Worm (Caenorhabditis elegans) whole organism, L4 larva: ENCODE data around the gene T14B4.9.

Source experiments
- F44E2.7 ChIP-seq: fragments of 200-800 bp; sonication (Bioruptor generic); IDR thresholded peaks from 2 replicates; pipeline ENCODE4 v2.1.2; 2022; ENCODE audit warnings: missing genetic modification characterization, missing compliant biosample characterization
- R02D3.7 ChIP-seq: fragments of 150-350 bp; sonication (generic microtip); optimal IDR thresholded peaks from 3 replicates; lab custom pipeline; 2014; ENCODE audit warnings: missing biosample characterization, missing genetic modification characterization
- T20F7.1 ChIP-seq: fragments of 200-800 bp; sonication (Bioruptor generic); optimal IDR thresholded peaks from 2 replicates; lab custom pipeline; 2018; ENCODE audit warnings: mild to moderate bottlenecking, missing genetic modification characterization, missing compliant biosample characterization
- ZK337.2 ChIP-seq: fragments of 200-800 bp; sonication (Bioruptor generic); IDR thresholded peaks from 2 replicates; pipeline ENCODE4 v1.3.6; 2022; ENCODE audit warnings: missing genetic modification reagents, missing genetic modification characterization, missing compliant biosample characterization
- ZK546.5 ChIP-seq, 2 experiments: sonication (generic microtip); optimal IDR thresholded peaks; 2 replicates each; lab custom pipeline; 2017; ENCODE audit warnings: missing biosample characterization in 2 of 2, missing genetic modification characterization in 2 of 2
- aly-2 ChIP-seq: sonication (generic microtip); optimal IDR thresholded peaks from 2 replicates; lab custom pipeline; 2018; ENCODE audit warnings: missing biosample characterization, missing genetic modification characterization
- ceh-20 ChIP-seq: fragments of 200-800 bp; sonication (Bioruptor generic); IDR thresholded peaks from 2 replicates; pipeline ENCODE4 v1.3.6; 2022; ENCODE audit warnings: missing genetic modification reagents, missing genetic modification characterization, missing compliant biosample characterization
- ceh-32 ChIP-seq: sonication (generic microtip); optimal IDR thresholded peaks from 2 replicates; lab custom pipeline; 2016; ENCODE audit warnings: mild to moderate bottlenecking, missing genetic modification characterization, missing compliant biosample characterization; ENCODE audit not compliant: poor library complexity
- ceh-44 ChIP-seq: fragments of 200-800 bp; sonication (Bioruptor generic); IDR thresholded peaks from 2 replicates; pipeline ENCODE4 v1.3.6; 2022; ENCODE audit warnings: missing genetic modification reagents, missing genetic modification characterization, missing compliant biosample characterization
- ces-1 ChIP-seq: fragments of 150-350 bp; sonication (generic microtip); optimal IDR thresholded peaks from 4 replicates; lab custom pipeline; 2014; ENCODE audit warnings: missing biosample characterization, missing genetic modification reagents, missing genetic modification characterization
- ctbp-1 ChIP-seq: fragments of 200-800 bp; sonication (Bioruptor generic); IDR thresholded peaks from 2 replicates; pipeline ENCODE4 v1.3.6; 2022; ENCODE audit warnings: missing genetic modification reagents, missing genetic modification characterization, missing compliant biosample characterization
- daf-16 ChIP-seq, 3 experiments: sonication (generic microtip); optimal IDR thresholded peaks; 2 replicates each; lab custom pipeline; 2016 to 2017; ENCODE audit warnings: missing genetic modification characterization in 3 of 3, missing genetic modification reagents in 3 of 3, mild to moderate bottlenecking in 2 of 3, missing compliant biosample characterization in 2 of 3, missing biosample characterization in 1 of 3, moderate library complexity in 1 of 3
- daf-19 ChIP-seq: fragments of 200-800 bp; sonication (Bioruptor generic); conservative IDR thresholded peaks from 2 replicates; pipeline ENCODE4 v1.3.6; 2022; ENCODE audit warnings: missing genetic modification characterization, missing compliant biosample characterization
- dmd-6 ChIP-seq: fragments of 200-800 bp; sonication (Bioruptor generic); IDR thresholded peaks from 2 replicates; pipeline ENCODE4 v1.3.6; 2022; ENCODE audit warnings: missing genetic modification reagents, missing genetic modification characterization, missing compliant biosample characterization
- dpl-1 ChIP-seq: fragments of 150-350 bp; optimal IDR thresholded peaks from 2 replicates; lab custom pipeline; 2014; ENCODE audit warnings: missing biosample characterization, missing genetic modification reagents, missing genetic modification characterization
- dve-1 ChIP-seq: sonication (generic microtip); optimal IDR thresholded peaks from 2 replicates; lab custom pipeline; 2017; ENCODE audit warnings: antibody characterized with exemption, mild to moderate bottlenecking, missing genetic modification characterization, missing compliant biosample characterization; ENCODE audit not compliant: insufficient read depth
- egl-27 ChIP-seq: sonication (generic microtip); optimal IDR thresholded peaks from 3 replicates; lab custom pipeline; 2017; ENCODE audit warnings: missing biosample characterization, missing genetic modification reagents, missing genetic modification characterization
- fkh-10 ChIP-seq: fragments of 150-350 bp; optimal IDR thresholded peaks from 2 replicates; lab custom pipeline; 2014; ENCODE audit warnings: missing biosample characterization, missing genetic modification reagents, missing genetic modification characterization
- hif-1 ChIP-seq, 2 experiments: sonication (generic microtip); optimal IDR thresholded peaks; 2 replicates each; lab custom pipeline; 2016 to 2017; ENCODE audit warnings: missing compliant biosample characterization in 2 of 2, missing genetic modification characterization in 2 of 2, missing genetic modification reagents in 2 of 2, missing genotype in 2 of 2, mild to moderate bottlenecking in 1 of 2
- hlh-30 ChIP-seq: sonication (generic microtip); optimal IDR thresholded peaks from 2 replicates; lab custom pipeline; 2017; ENCODE audit warnings: antibody characterized with exemption, mild to moderate bottlenecking, missing genetic modification characterization, missing compliant biosample characterization; ENCODE audit not compliant: insufficient read depth
- hmg-1.1 ChIP-seq: fragments of 200-800 bp; sonication (Bioruptor generic); IDR thresholded peaks from 2 replicates; pipeline ENCODE4 v1.3.6; 2022; ENCODE audit warnings: missing genetic modification reagents, missing genetic modification characterization, missing compliant biosample characterization
- lin-1 ChIP-seq: fragments of 200-800 bp; sonication (Bioruptor generic); IDR thresholded peaks from 2 replicates; pipeline ENCODE4 v1.3.6; 2022; ENCODE audit warnings: missing genetic modification reagents, missing genetic modification characterization, missing compliant biosample characterization
- lin-13 ChIP-seq: fragments of 150-350 bp; optimal IDR thresholded peaks from 2 replicates; lab custom pipeline; 2014; ENCODE audit warnings: missing biosample characterization, missing genetic modification reagents, missing genetic modification characterization
- lin-15B ChIP-seq: fragments of 150-350 bp; sonication (generic microtip); optimal IDR thresholded peaks from 3 replicates; lab custom pipeline; 2014; ENCODE audit warnings: missing biosample characterization, missing genetic modification characterization
- lsy-2 ChIP-seq, 2 experiments: fragments of 150-350 bp in 1 of 2; sonication (generic microtip) in 1 of 2; optimal IDR thresholded peaks; 2 replicates each; lab custom pipeline; 2014 to 2017; ENCODE audit warnings: missing biosample characterization in 2 of 2, missing genetic modification characterization in 2 of 2
- mdl-1 ChIP-seq, 2 experiments: fragments of 150-350 bp in 1 of 2; sonication (generic microtip) in 1 of 2; optimal IDR thresholded peaks; 2 replicates each; lab custom pipeline; 2014 to 2017; ENCODE audit warnings: missing biosample characterization in 2 of 2, missing genetic modification characterization in 2 of 2
- mep-1 ChIP-seq: fragments of 150-350 bp; sonication (generic microtip); optimal IDR thresholded peaks from 3 replicates; lab custom pipeline; 2014; ENCODE audit warnings: missing biosample characterization, missing genetic modification characterization
- nhr-237 ChIP-seq: sonication (generic microtip); optimal IDR thresholded peaks from 2 replicates; lab custom pipeline; 2017; ENCODE audit warnings: missing biosample characterization, missing genetic modification characterization
- nhr-28 ChIP-seq: fragments of 150-350 bp; optimal IDR thresholded peaks from 2 replicates; lab custom pipeline; 2014; ENCODE audit warnings: missing biosample characterization, missing genetic modification characterization
- nhr-42 ChIP-seq: fragments of 200-800 bp; sonication (Bioruptor generic); IDR thresholded peaks from 2 replicates; pipeline ENCODE4 v1.3.6; 2022; ENCODE audit warnings: missing genetic modification characterization, missing compliant biosample characterization
- pha-4 ChIP-seq, 2 experiments: fragments of 150-350 bp in 1 of 2; fragments of 200-800 bp in 1 of 2; sonication (Bioruptor generic) in 1 of 2; IDR thresholded peaks in 1 of 2; optimal IDR thresholded peaks in 1 of 2; 2 replicates each; pipeline versions ENCODE4 v1.3.6 to Lab custom; 2014 to 2022; ENCODE audit warnings: missing genetic modification characterization in 2 of 2, missing genetic modification reagents in 2 of 2, missing biosample characterization in 1 of 2, missing compliant biosample characterization in 1 of 2
- php-3 ChIP-seq: fragments of 200-800 bp; sonication (Bioruptor generic); IDR thresholded peaks from 2 replicates; pipeline ENCODE4 v1.3.6; 2022; ENCODE audit warnings: missing genetic modification reagents, missing genetic modification characterization, missing compliant biosample characterization
- rbr-2 ChIP-seq: sonication (generic microtip); optimal IDR thresholded peaks from 2 replicates; lab custom pipeline; 2016; ENCODE audit warnings: missing genotype, missing genetic modification characterization, missing compliant biosample characterization
- set-16 ChIP-seq: fragments of 200-800 bp; sonication (Bioruptor generic); IDR thresholded peaks from 2 replicates; pipeline ENCODE4 v1.3.6; 2022; ENCODE audit warnings: missing genetic modification reagents, missing genetic modification characterization, missing compliant biosample characterization
- snpc-1.2 ChIP-seq: fragments of 200-800 bp; sonication (Bioruptor generic); IDR thresholded peaks from 2 replicates; pipeline ENCODE4 v1.3.6; 2022; ENCODE audit warnings: missing genetic modification reagents, missing genetic modification characterization, missing compliant biosample characterization
- snpc-4 ChIP-seq: fragments of 150-350 bp; optimal IDR thresholded peaks from 2 replicates; lab custom pipeline; 2014; ENCODE audit warnings: missing biosample characterization, missing genetic modification characterization
- spr-3 ChIP-seq: fragments of 200-800 bp; sonication (Bioruptor generic); optimal IDR thresholded peaks from 2 replicates; lab custom pipeline; 2018; ENCODE audit warnings: mild to moderate bottlenecking, missing genetic modification characterization, missing compliant biosample characterization
- unc-130 ChIP-seq: sonication (generic microtip); optimal IDR thresholded peaks from 2 replicates; lab custom pipeline; 2016; ENCODE audit warnings: missing genetic modification reagents, missing genetic modification characterization, missing compliant biosample characterization
- unc-39 ChIP-seq: sonication (generic microtip); optimal IDR thresholded peaks from 2 replicates; lab custom pipeline; 2017; ENCODE audit warnings: missing biosample characterization, missing genetic modification characterization
- unc-62 ChIP-seq, 3 experiments: fragments of 150-350 bp in 1 of 3; sonication (generic microtip); optimal IDR thresholded peaks in 2 of 3; peaks in 1 of 3; 1 replicate in 1 of 3; 2 replicates in 2 of 3; lab custom pipeline; 2014 to 2017; ENCODE audit warnings: missing biosample characterization in 3 of 3, missing genetic modification characterization in 3 of 3, missing genetic modification reagents in 3 of 3, missing genotype in 1 of 3
- vab-7 ChIP-seq: fragments of 200-800 bp; sonication (Bioruptor generic); IDR thresholded peaks from 2 replicates; pipeline ENCODE4 v1.3.6; 2022; ENCODE audit warnings: missing genetic modification reagents, missing genetic modification characterization, missing compliant biosample characterization
- zfp-3 ChIP-seq: fragments of 200-800 bp; sonication (Bioruptor generic); conservative IDR thresholded peaks from 2 replicates; pipeline ENCODE4 v1.3.6; 2022; ENCODE audit warnings: missing genetic modification reagents, missing genetic modification characterization, missing compliant biosample characterization
- ztf-11 ChIP-seq: fragments of 150-350 bp; optimal IDR thresholded peaks from 2 replicates; lab custom pipeline; 2014; ENCODE audit warnings: missing biosample characterization, missing genetic modification characterization

Gene T14B4.9

DNA sequence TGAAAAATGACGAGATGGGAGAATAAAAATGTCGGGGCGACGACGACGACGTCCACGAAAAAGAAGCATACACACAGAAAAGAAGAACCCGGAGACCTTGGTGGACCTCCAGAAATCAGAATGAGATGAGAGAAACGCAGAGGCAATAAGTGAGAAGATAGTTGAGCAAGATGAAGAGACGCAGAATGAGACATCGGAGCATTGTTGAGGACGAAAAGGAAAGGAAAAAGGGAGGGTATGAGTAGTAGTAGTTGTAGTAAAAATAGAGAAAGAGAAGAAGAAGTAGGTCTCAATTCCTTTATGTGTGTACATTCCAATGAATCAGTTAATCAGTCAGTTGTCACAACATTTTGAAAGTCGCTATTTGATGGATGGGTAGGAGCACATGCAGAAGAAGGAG is 4.3 kb downstream of the T14B4.9 start, which contains the start of gene T14B4.8:
T14B4.8 (minus strand) TSS at position 60 of the 400 bp plus-strand sequence.
- TF ChIP-seq unc-62 (GFP tag; optimal IDR thresholded peaks at IDR 0.05 in 1 of 2; lab: Kevin White, UChicago) (peak in 1 of 2 experiments; percentile 94), unc-62 (tag; optimal IDR thresholded peaks at IDR 0.05; lab: Kevin White, UChicago) (no peak), fkh-10 (GFP tag; lab: Kevin White, UChicago) (peak; percentile 22), nhr-237 (tag; lab: Kevin White, UChicago) (no peak), hmg-1.1 (GFP tag; lab: Robert Waterston, UW) (peak; percentile 38; the same call in 1 of the 2 replicates)

DNA sequence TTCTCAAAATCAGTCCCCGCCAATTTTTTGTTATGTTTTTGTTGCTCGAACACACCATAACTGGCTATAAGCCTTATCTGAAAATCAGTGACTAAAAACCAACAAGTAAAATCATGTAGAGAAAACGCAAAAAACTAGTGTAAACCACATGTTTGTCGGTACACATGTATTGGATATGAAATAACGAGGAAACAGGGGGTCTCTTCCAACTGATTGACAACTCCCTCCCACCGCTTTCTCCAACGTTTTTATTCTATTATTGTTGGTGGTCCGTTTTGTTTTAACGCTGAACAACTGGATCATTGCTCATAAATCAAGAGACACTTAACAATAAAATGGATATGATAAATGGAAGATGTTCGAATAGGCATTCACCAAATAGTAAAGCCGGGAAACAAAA is 6.8 kb downstream of the T14B4.9 start:
- TF ChIP-seq ces-1 (GFP tag; lab: Kevin White, UChicago): no peak
- peak in 1 of 2 experiments; percentile 69 for TF ChIP-seq unc-62 (GFP tag; optimal IDR thresholded peaks at IDR 0.05 in 1 of 2; lab: Kevin White, UChicago)
- no peak for TF ChIP-seq unc-62 (tag; optimal IDR thresholded peaks at IDR 0.05; lab: Kevin White, UChicago)

- TF ChIP-seq ceh-20 (GFP tag; lab: Robert Waterston, UW) (0 out of 2 replicates have a peak, but pooled peaks have one; percentile 48), F44E2.7 (GFP tag; lab: Robert Waterston, UW) (no peak), pha-4 (GFP tag; IDR thresholded peaks at IDR 0.05; lab: Robert Waterston, UW) (no peak; the same call in 1 of the 2 replicates), pha-4 (tag; optimal IDR thresholded peaks at IDR 0.05; lab: Kevin White, UChicago) (no peak), unc-62 (GFP tag; optimal IDR thresholded peaks at IDR 0.05 in 1 of 2; lab: Kevin White, UChicago) (no peak), unc-62 (tag; optimal IDR thresholded peaks at IDR 0.05; lab: Kevin White, UChicago) (no peak), snpc-1.2 (GFP tag; lab: Robert Waterston, UW) (no peak), egl-27 (no peak), nhr-28 (tag; lab: Kevin White, UChicago) (peak; percentile 32), spr-3 (GFP tag; lab: Kevin White, UChicago) (no peak), hlh-30 (no peak), vab-7 (GFP tag; lab: Robert Waterston, UW) (peak; percentile 72; the same call in 1 of the 2 replicates), T20F7.1 (GFP tag; lab: Kevin White, UChicago) (no peak), nhr-42 (GFP tag; lab: Robert Waterston, UW) (0 out of 2 replicates have a peak, but pooled peaks have one; percentile 18), daf-16 (GFP tag; optimal IDR thresholded peaks at IDR 0.05; lab: Kevin White, UChicago) (no peak), daf-16 (tag; optimal IDR thresholded peaks at IDR 0.05; lab: Kevin White, UChicago) (no peak), aly-2 (tag; lab: Kevin White, UChicago) (no peak), lsy-2 (tag; optimal IDR thresholded peaks at IDR 0.05; lab: Kevin White, UChicago) (peak in 1 of 2 experiments; percentile 3), ZK337.2 (GFP tag; lab: Robert Waterston, UW) (no peak), ztf-11 (tag; lab: Kevin White, UChicago) (no peak), dpl-1 (GFP tag; lab: Kevin White, UChicago) (no peak), dmd-6 (GFP tag; lab: Robert Waterston, UW) (peak; percentile 43), hif-1 (tag; optimal IDR thresholded peaks at IDR 0.05; lab: Kevin White, UChicago) (peak in 1 of 2 experiments; percentile 4), mep-1 (peak; percentile 35), unc-39 (tag; lab: Kevin White, UChicago) (no peak), lin-13 (GFP tag; lab: Kevin White, UChicago) (no peak), mdl-1 (tag; optimal IDR thresholded peaks at IDR 0.05; lab: Kevin White, UChicago) (no peak), snpc-4 (no peak), ceh-44 (GFP tag; lab: Robert Waterston, UW) (0 out of 2 replicates have a peak, but pooled peaks have one; percentile 23), R02D3.7 (tag; lab: Kevin White, UChicago) (no peak), ceh-32 (tag; lab: Kevin White, UChicago) (no peak), lin-1 (GFP tag; lab: Robert Waterston, UW) (no peak), ZK546.5 (tag; optimal IDR thresholded peaks at IDR 0.05; lab: Kevin White, UChicago) (no peak), zfp-3 (GFP tag; lab: Robert Waterston, UW) (no peak), php-3 (GFP tag; lab: Robert Waterston, UW) (no peak), nhr-237 (tag; lab: Kevin White, UChicago) (no peak), lin-15B (tag; lab: Kevin White, UChicago) (no peak), daf-19 (no peak), set-16 (no peak; the same call in 1 of the 2 replicates), rbr-2 (no peak), dve-1 (tag; lab: Kevin White, UChicago) (peak; percentile 16), unc-130 (peak; percentile 26), ctbp-1 (GFP tag; lab: Robert Waterston, UW) (0 out of 2 replicates have a peak, but pooled peaks have one; percentile 38)
These were observed 12.0 kb downstream of the T14B4.9 start for ce11 chrII:6721581-6721980.
